In genomic region chrX:9845916-9846315, ce11 we compare ENCODE assay signal across 4 worm cellular contexts.
TF ChIP-seq lines count a peak whose summit lies in the region.

No protein-coding gene starts in this region.

TF ChIP-seq in whole organism, L1 larva, 84 proteins besides CTCF, POLR2A, EP300 and RAD21:
- TF ChIP-seq lin-14 (GFP tag; optimal IDR thresholded peaks at IDR 0.05; lab: Kevin White, UChicago) (peak; percentile 36), nhr-71 (tag; optimal IDR thresholded peaks at IDR 0.05; lab: Kevin White, UChicago) (peak; percentile 24), nhr-19 (GFP tag; conservative IDR thresholded peaks at IDR 0.05; lab: Robert Waterston, UW) (0 out of 2 replicates have a peak, but pooled peaks have one; percentile 11), vab-15 (tag; optimal IDR thresholded peaks at IDR 0.05; lab: Kevin White, UChicago) (peak; percentile 99), mdl-1 (tag; optimal IDR thresholded peaks at IDR 0.05; lab: Kevin White, UChicago) (no peak), pqm-1 (tag; optimal IDR thresholded peaks at IDR 0.05; lab: Kevin White, UChicago) (no peak), isw-1 (GFP tag; IDR thresholded peaks at IDR 0.05; lab: Robert Waterston, UW) (no peak), mef-2 (tag; optimal IDR thresholded peaks at IDR 0.05; lab: Kevin White, UChicago) (no peak), lsy-2 (tag; optimal IDR thresholded peaks at IDR 0.05; lab: Kevin White, UChicago) (peak; percentile 30 to 74), unc-30 (tag; optimal IDR thresholded peaks at IDR 0.05; lab: Kevin White, UChicago) (no peak), rnt-1 (tag; optimal IDR thresholded peaks at IDR 0.05; lab: Kevin White, UChicago) (peak; percentile 67)

TF ChIP-seq in whole organism, L3 larva, 47 proteins besides CTCF, POLR2A, EP300 and RAD21:
- TF ChIP-seq fos-1 (tag; optimal IDR thresholded peaks at IDR 0.05; lab: Kevin White, UChicago) (no peak), ceh-9 (tag; optimal IDR thresholded peaks at IDR 0.05; lab: Kevin White, UChicago) (no peak), daf-12 (tag; optimal IDR thresholded peaks at IDR 0.05; lab: Kevin White, UChicago) (no peak), nfya-1 (tag; optimal IDR thresholded peaks at IDR 0.05; lab: Kevin White, UChicago; ENCODE audit: insufficient read depth) (peak; percentile 26), elt-1 (tag; optimal IDR thresholded peaks at IDR 0.05; lab: Kevin White, UChicago) (no peak)

TF ChIP-seq in whole organism, late embryonic, 69 proteins besides CTCF, POLR2A, EP300 and RAD21:
- TF ChIP-seq madf-2 (tag; optimal IDR thresholded peaks at IDR 0.05; lab: Kevin White, UChicago) (no peak), nfya-1 (tag; optimal IDR thresholded peaks at IDR 0.05; lab: Kevin White, UChicago) (peak; percentile 27), K09A11.1 (tag; optimal IDR thresholded peaks at IDR 0.05; lab: Kevin White, UChicago; ENCODE audit: insufficient read depth) (no peak), unc-55 (GFP tag; optimal IDR thresholded peaks at IDR 0.05; lab: Kevin White, UChicago) (peak; percentile 14), zip-5 (tag; optimal IDR thresholded peaks at IDR 0.05; lab: Kevin White, UChicago) (no peak)

TF ChIP-seq in whole organism, mixed stage, embryonic, 35 proteins besides CTCF, POLR2A, EP300 and RAD21:
- TF ChIP-seq lin-32 (GFP tag; optimal IDR thresholded peaks at IDR 0.05; lab: Kevin White, UChicago), result no peak
- TF ChIP-seq unc-62 (GFP tag; optimal IDR thresholded peaks at IDR 0.05; lab: Kevin White, UChicago), result peak; percentile 23
- no peak for TF ChIP-seq unc-39 (tag; optimal IDR thresholded peaks at IDR 0.05; lab: Kevin White, UChicago)
- TF ChIP-seq ham-2 (GFP tag; optimal IDR thresholded peaks at IDR 0.05; lab: Kevin White, UChicago), result no peak
- TF ChIP-seq lsy-2 (tag; optimal IDR thresholded peaks at IDR 0.05; lab: Kevin White, UChicago), result peak; percentile 74
- TF ChIP-seq hlh-1 (tag; optimal IDR thresholded peaks at IDR 0.05; lab: Kevin White, UChicago), result peak; percentile 9
- no peak for TF ChIP-seq nhr-2 (tag; optimal IDR thresholded peaks at IDR 0.05; lab: Kevin White, UChicago)

Comparison
In these comparisons a context has a peak if more than half of its experiments do, and no peak if none do; other contexts are left out.
1. Of the 10 proteins assayed by ChIP-seq in both whole organism, L1 larva and whole organism, late embryonic: peak only in whole organism, L1 larva: rnt-1; only in whole organism, late embryonic: none; in both: none; in neither: 9.